Fruit fly (Drosophila melanogaster) whole organism, embryonic: Measurements from ENCODE around the gene CG46387.

ENCODE experiments used
- Bteb2 ChIP-seq: fragments of 200-800 bp; sonication (Bioruptor generic); optimal IDR thresholded peaks from 2 replicates; lab custom pipeline; 2016; ENCODE audit warnings: missing biosample characterization, missing genetic modification characterization
- CG10462 ChIP-seq: fragments of 200-800 bp; sonication (Bioruptor generic); optimal IDR thresholded peaks from 2 replicates; lab custom pipeline; 2016; ENCODE audit warnings: missing biosample characterization, missing genetic modification characterization
- CG11093 ChIP-seq: fragments of 200-800 bp; sonication (Bioruptor generic); IDR thresholded peaks from 3 replicates; pipeline ENCODE4 v1.3.6; 2022; ENCODE audit warnings: missing biosample characterization, missing genetic modification characterization
- CG12104 ChIP-seq: fragments of 200-800 bp; sonication (Bioruptor generic); optimal IDR thresholded peaks from 3 replicates; lab custom pipeline; 2016; ENCODE audit warnings: missing biosample characterization, missing genetic modification characterization
- CG14014 ChIP-seq: fragments of 200-800 bp; sonication (Bioruptor generic); IDR thresholded peaks from 2 replicates; pipeline ENCODE4 v1.3.6; 2022; ENCODE audit warnings: missing biosample characterization, missing genetic modification characterization
- CG17829 ChIP-seq: fragments of 200-800 bp; optimal IDR thresholded peaks from 2 replicates; lab custom pipeline; 2019; ENCODE audit warnings: missing biosample characterization, mild to moderate bottlenecking, missing genetic modification characterization, moderate library complexity
- CG2116 ChIP-seq: fragments of 200-800 bp; sonication (Bioruptor generic); optimal IDR thresholded peaks from 3 replicates; lab custom pipeline; 2018; ENCODE audit warnings: missing biosample characterization, mild to moderate bottlenecking, missing genetic modification characterization
- CG2120 ChIP-seq: fragments of 200-800 bp; sonication (Bioruptor generic); optimal IDR thresholded peaks from 3 replicates; lab custom pipeline; 2016; ENCODE audit warnings: missing biosample characterization, missing genetic modification characterization
- CG31388 ChIP-seq: fragments of 200-800 bp; sonication (Bioruptor generic); optimal IDR thresholded peaks from 2 replicates; lab custom pipeline; 2016; ENCODE audit warnings: missing biosample characterization, missing genetic modification characterization
- CG34422 ChIP-seq: fragments of 200-800 bp; sonication (Bioruptor generic); IDR thresholded peaks from 3 replicates; pipeline ENCODE4 v1.3.6; 2022; ENCODE audit warnings: missing biosample characterization, missing genetic modification characterization
- CG4282 ChIP-seq: fragments of 200-800 bp; sonication (Bioruptor generic); optimal IDR thresholded peaks from 2 replicates; lab custom pipeline; 2016; ENCODE audit warnings: missing biosample characterization, missing genetic modification characterization
- CG4328 ChIP-seq: fragments of 200-800 bp; sonication (Bioruptor generic); optimal IDR thresholded peaks from 3 replicates; lab custom pipeline; 2017; ENCODE audit warnings: missing biosample characterization, missing genetic modification reagents, missing genetic modification characterization
- CG8765 ChIP-seq: fragments of 200-800 bp; sonication (Bioruptor generic); IDR thresholded peaks from 2 replicates; pipeline ENCODE4 v1.3.6; 2022; ENCODE audit warnings: missing biosample characterization, missing genetic modification characterization
- CG9609 ChIP-seq: fragments of 200-800 bp; sonication (Bioruptor generic); optimal IDR thresholded peaks from 3 replicates; lab custom pipeline; 2016; ENCODE audit warnings: missing biosample characterization, missing genetic modification characterization
- D19A ChIP-seq: fragments of 200-800 bp; optimal IDR thresholded peaks from 3 replicates; lab custom pipeline; 2019; ENCODE audit warnings: missing biosample characterization, mild to moderate bottlenecking, missing genetic modification characterization, moderate library complexity
- D19B ChIP-seq: fragments of 200-800 bp; sonication (Bioruptor generic); optimal IDR thresholded peaks from 2 replicates; lab custom pipeline; 2017; ENCODE audit warnings: missing biosample characterization, mild to moderate bottlenecking, missing genetic modification characterization
- Eip74EF ChIP-seq, 2 experiments: fragments of 200-800 bp in 1 of 2; fragments of >200 bp in 1 of 2; sonication (Bioruptor generic) in 1 of 2; optimal IDR thresholded peaks; 2 replicates each; lab custom pipeline; 2017 to 2019; ENCODE audit warnings: missing biosample characterization in 2 of 2, missing genetic modification characterization in 2 of 2, mild to moderate bottlenecking in 1 of 2, moderate library complexity in 1 of 2
- Elba2 ChIP-seq: fragments of 200-800 bp; sonication (Bioruptor generic); optimal IDR thresholded peaks from 3 replicates; lab custom pipeline; 2016; ENCODE audit warnings: missing biosample characterization, missing genetic modification characterization
- Fer3 ChIP-seq: fragments of 200-800 bp; sonication (Bioruptor generic); optimal IDR thresholded peaks from 2 replicates; lab custom pipeline; 2018; ENCODE audit warnings: missing biosample characterization, mild to moderate bottlenecking, missing genetic modification characterization, moderate library complexity
- HLH3B ChIP-seq: fragments of 200-800 bp; sonication (Bioruptor generic); IDR thresholded peaks from 2 replicates; pipeline ENCODE4 v1.3.6; 2022; ENCODE audit warnings: missing biosample characterization, missing genetic modification characterization
- HLHmδ ChIP-seq: fragments of 200-800 bp; sonication (Bioruptor generic); optimal IDR thresholded peaks from 2 replicates; lab custom pipeline; 2018; ENCODE audit warnings: missing biosample characterization, mild to moderate bottlenecking, missing genetic modification characterization, moderate library complexity
- Hey ChIP-seq: fragments of 200-800 bp; sonication (Bioruptor generic); optimal IDR thresholded peaks from 3 replicates; lab custom pipeline; 2018; ENCODE audit warnings: missing biosample characterization, mild to moderate bottlenecking, missing genetic modification characterization
- Hmx ChIP-seq: fragments of 200-800 bp; sonication (Bioruptor generic); optimal IDR thresholded peaks from 2 replicates; lab custom pipeline; 2016; ENCODE audit warnings: missing biosample characterization, missing genetic modification characterization
- MBD-R2 ChIP-seq: fragments of 200-800 bp; sonication (Bioruptor generic); IDR thresholded peaks from 2 replicates; pipeline ENCODE4 v1.3.6; 2022; ENCODE audit warnings: missing biosample characterization, missing genetic modification characterization
- Mes4 ChIP-seq: fragments of 200-800 bp; sonication (Bioruptor generic); optimal IDR thresholded peaks from 2 replicates; lab custom pipeline; 2016; ENCODE audit warnings: missing biosample characterization, missing genetic modification characterization
- NK7.1 ChIP-seq: fragments of 200-800 bp; sonication (Bioruptor generic); optimal IDR thresholded peaks from 3 replicates; lab custom pipeline; 2016; ENCODE audit warnings: missing biosample characterization, missing genetic modification characterization
- Rfx ChIP-seq: fragments of 200-800 bp; sonication (Bioruptor generic); IDR thresholded peaks from 2 replicates; pipeline ENCODE4 v1.3.6; 2022; ENCODE audit warnings: missing biosample characterization, missing genetic modification characterization
- Sin3A ChIP-seq: fragments of >200 bp; optimal IDR thresholded peaks from 2 replicates; lab custom pipeline; 2018
- Sry-δ ChIP-seq: fragments of 200-800 bp; sonication (Bioruptor generic); optimal IDR thresholded peaks from 2 replicates; lab custom pipeline; 2016; ENCODE audit warnings: missing biosample characterization, missing genetic modification characterization
- TFAM ChIP-seq: fragments of 200-800 bp; sonication (Bioruptor generic); optimal IDR thresholded peaks from 2 replicates; lab custom pipeline; 2017; ENCODE audit warnings: missing biosample characterization, missing genetic modification characterization, inconsistent platforms
- Xbp1 ChIP-seq: fragments of 200-800 bp; sonication (Bioruptor generic); optimal IDR thresholded peaks from 3 replicates; lab custom pipeline; 2016; ENCODE audit warnings: missing biosample characterization, mild to moderate bottlenecking, missing genetic modification characterization
- bowl ChIP-seq: fragments of 200-800 bp; sonication (Bioruptor generic); IDR thresholded peaks from 2 replicates; pipeline ENCODE4 v1.3.6; 2022; ENCODE audit warnings: missing biosample characterization, missing genetic modification characterization
- exex ChIP-seq: fragments of 200-800 bp; sonication (Bioruptor generic); optimal IDR thresholded peaks from 4 replicates; lab custom pipeline; 2018; ENCODE audit warnings: missing biosample characterization, mild to moderate bottlenecking, missing genetic modification characterization, moderate library complexity
- fd102C ChIP-seq: fragments of 200-800 bp; sonication (Bioruptor generic); optimal IDR thresholded peaks from 2 replicates; lab custom pipeline; 2018; ENCODE audit warnings: missing biosample characterization, mild to moderate bottlenecking, missing genetic modification characterization, moderate library complexity
- ftz-f1 ChIP-seq: fragments of 200-800 bp; sonication (Bioruptor generic); optimal IDR thresholded peaks from 2 replicates; lab custom pipeline; 2016; ENCODE audit warnings: missing biosample characterization, missing genetic modification characterization
- gcm2 ChIP-seq: fragments of 200-800 bp; sonication (Bioruptor generic); optimal IDR thresholded peaks from 2 replicates; lab custom pipeline; 2016; ENCODE audit warnings: missing biosample characterization, missing genetic modification characterization
- hkb ChIP-seq, 2 experiments: fragments of 200-800 bp in 1 of 2; fragments of >200 bp in 1 of 2; sonication (Bioruptor generic) in 1 of 2; IDR thresholded peaks in 1 of 2; optimal IDR thresholded peaks in 1 of 2; 2 replicates each; pipeline versions ENCODE4 v1.3.6 to Lab custom; 2017 to 2022; ENCODE audit warnings: missing biosample characterization in 1 of 2, missing genetic modification characterization in 1 of 2
- maf-S ChIP-seq: fragments of 200-800 bp; sonication (Bioruptor generic); optimal IDR thresholded peaks from 2 replicates; lab custom pipeline; 2016; ENCODE audit warnings: missing biosample characterization, missing genetic modification characterization
- phol ChIP-seq: fragments of 200-800 bp; sonication (Bioruptor generic); optimal IDR thresholded peaks from 3 replicates; lab custom pipeline; 2018; ENCODE audit warnings: missing biosample characterization, mild to moderate bottlenecking, missing genetic modification characterization, moderate library complexity
- pros ChIP-seq: fragments of 200-800 bp; sonication (Bioruptor generic); optimal IDR thresholded peaks from 3 replicates; lab custom pipeline; 2019; ENCODE audit warnings: missing biosample characterization, mild to moderate bottlenecking, missing genetic modification characterization, moderate library complexity
- schlank ChIP-seq: fragments of 200-800 bp; sonication (Bioruptor generic); optimal IDR thresholded peaks from 2 replicates; lab custom pipeline; 2018; ENCODE audit warnings: missing biosample characterization, mild to moderate bottlenecking, missing genetic modification characterization
- sens ChIP-seq: fragments of 200-800 bp; sonication (Bioruptor generic); peaks from one replicate; lab custom pipeline; 2016; ENCODE audit warnings: missing biosample characterization, missing genetic modification characterization
- shn ChIP-seq: fragments of 200-800 bp; sonication (Bioruptor generic); optimal IDR thresholded peaks from 3 replicates; lab custom pipeline; 2016; ENCODE audit warnings: missing biosample characterization, missing genetic modification characterization
- slp2 ChIP-seq: fragments of 200-800 bp; sonication (Bioruptor generic); optimal IDR thresholded peaks from 2 replicates; lab custom pipeline; 2016; ENCODE audit warnings: missing biosample characterization, missing genetic modification characterization
- sqz ChIP-seq: fragments of 200-800 bp; sonication (Bioruptor generic); optimal IDR thresholded peaks from 3 replicates; lab custom pipeline; 2018; ENCODE audit warnings: missing biosample characterization, mild to moderate bottlenecking, missing genetic modification characterization
- sug ChIP-seq: fragments of 200-800 bp; optimal IDR thresholded peaks from 2 replicates; lab custom pipeline; 2019; ENCODE audit warnings: missing biosample characterization, mild to moderate bottlenecking, missing genetic modification characterization, moderate library complexity
- tll ChIP-seq, 2 experiments: fragments of 200-800 bp in 1 of 2; fragments of >200 bp in 1 of 2; sonication (Bioruptor generic) in 1 of 2; optimal IDR thresholded peaks; 2 replicates each; lab custom pipeline; 2017 to 2019; ENCODE audit warnings: missing biosample characterization in 2 of 2, missing genetic modification characterization in 2 of 2, mild to moderate bottlenecking in 1 of 2, moderate library complexity in 1 of 2

CG46387 gene

DNA sequence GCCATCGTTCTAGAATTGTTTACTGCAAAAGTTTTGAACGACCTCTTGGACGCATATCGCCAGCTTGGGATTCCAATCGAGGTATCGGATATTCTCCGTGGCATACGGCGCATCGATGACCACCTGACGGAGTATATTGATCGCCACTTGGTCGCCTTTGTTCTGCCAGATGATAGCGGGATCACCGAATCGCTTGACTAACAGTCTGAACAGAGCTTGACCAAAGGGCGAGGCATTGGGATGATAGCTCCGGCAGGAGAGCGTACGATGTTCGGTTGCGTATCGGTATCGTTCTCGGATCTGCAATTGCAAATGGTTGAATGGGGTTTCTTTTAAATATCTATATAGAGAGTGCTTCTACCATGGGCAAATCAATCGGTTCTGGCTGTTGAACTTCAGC is 4.4 kb upstream of the CG46387 start:
- TF ChIP-seq maf-S (no peak), CG8765 (GFP tag; lab: Robert Waterston, UW) (no peak)
- TF ChIP-seq, all 482 proteins: peak for 0

DNA sequence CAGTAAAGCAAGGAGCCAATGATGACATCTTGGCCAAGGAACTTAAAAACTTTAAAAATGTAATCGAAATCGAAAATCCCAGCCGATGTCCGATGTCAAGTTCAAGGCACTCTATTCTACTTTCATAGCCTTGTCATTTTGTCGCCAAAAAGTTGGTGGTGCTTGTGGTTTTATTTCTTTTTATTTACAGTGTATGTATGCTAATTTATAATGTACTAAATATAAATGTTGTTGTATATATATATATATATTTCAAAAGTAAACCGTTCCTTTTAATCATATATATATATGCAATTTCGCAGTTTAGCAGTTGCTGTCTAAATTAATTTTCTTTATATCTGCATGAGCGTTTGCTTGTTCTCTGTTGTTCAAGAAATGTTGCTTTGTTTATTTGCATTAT is 3.8 kb upstream of the CG46387 start, which contains the start of the genes CG6709 and Hez:
CG6709 (minus strand) TSS at position 101 of the 400 bp plus-strand sequence.
Hez (minus strand) TSS at position 101 of the 400 bp plus-strand sequence.
- TF ChIP-seq CG31388 (GFP tag; lab: Kevin White, UChicago) (no peak), MBD-R2 (no peak), CG12104 (GFP tag; lab: Kevin White, UChicago) (no peak), tll (GFP tag; optimal IDR thresholded peaks at IDR 0.05; lab: Kevin White, UChicago) (no peak), slp2 (GFP tag; lab: Kevin White, UChicago) (no peak), fd102C (GFP tag; lab: Kevin White, UChicago) (no peak), Hey (tag; lab: Kevin White, UChicago) (no peak), D19A (tag; lab: Kevin White, UChicago) (no peak), schlank (tag; lab: Kevin White, UChicago) (no peak), bowl (GFP tag; lab: Robert Waterston, UW) (no peak), CG4282 (no peak), Eip74EF (GFP tag; optimal IDR thresholded peaks at IDR 0.05; lab: Kevin White, UChicago) (no peak), CG2116 (GFP tag; lab: Kevin White, UChicago) (no peak)

DNA sequence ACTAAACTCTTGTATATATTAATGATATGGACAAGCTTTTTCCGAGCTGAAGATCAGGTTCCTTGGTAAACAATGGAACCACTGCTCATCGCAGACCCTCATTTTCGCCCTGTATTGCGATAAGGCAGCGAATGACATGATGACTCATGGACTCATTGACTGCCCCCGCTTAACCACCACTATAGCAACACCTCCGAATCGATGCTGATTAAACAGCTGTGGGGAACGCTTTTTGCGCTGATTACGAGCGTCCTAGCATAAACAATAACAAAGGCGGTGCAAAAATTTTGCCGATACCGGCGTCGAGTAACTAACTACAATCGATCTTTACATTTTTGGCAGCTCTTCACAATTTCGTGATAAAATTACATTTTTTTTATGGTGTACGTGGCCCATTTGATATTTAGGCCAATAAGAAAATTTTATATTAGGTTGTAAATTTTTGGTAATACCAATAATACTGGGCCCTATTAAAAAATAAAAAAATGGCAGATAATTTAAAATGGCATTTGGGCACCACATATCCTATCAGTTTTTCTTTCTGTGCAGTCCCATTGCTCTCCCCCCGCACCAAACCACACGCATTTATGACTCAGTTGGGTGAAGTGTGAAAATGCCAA is 1.2 kb upstream of the CG46387 start:
- TF ChIP-seq shn (GFP tag; lab: Kevin White, UChicago) (peak; percentile 27), Hmx (GFP tag; lab: Kevin White, UChicago) (no peak), CG4328 (no peak), CG14014 (GFP tag; lab: Robert Waterston, UW) (no peak), CG2120 (peak; percentile 27), Sin3A (lab: Kevin White, UChicago) (no peak), fd102C (GFP tag; lab: Kevin White, UChicago) (no peak), Bteb2 (GFP tag; lab: Kevin White, UChicago) (no peak), TFAM (GFP tag; lab: Kevin White, UChicago) (no peak), sens (GFP tag; lab: Kevin White, UChicago) (peak; percentile 68), phol (tag; lab: Kevin White, UChicago) (no peak), D19B (GFP tag; lab: Kevin White, UChicago) (no peak), Mes4 (GFP tag; lab: Kevin White, UChicago) (peak; percentile 1), pros (no peak), Elba2 (GFP tag; lab: Kevin White, UChicago) (peak; percentile 18), HLHmδ (GFP tag; lab: Kevin White, UChicago) (no peak), HLH3B (GFP tag; lab: Robert Waterston, UW) (no peak), Fer3 (no peak), CG8765 (GFP tag; lab: Robert Waterston, UW) (no peak), NK7.1 (GFP tag; lab: Kevin White, UChicago) (no peak), CG34422 (0 out of 3 replicates have a peak, but pooled peaks have one; percentile 8), sqz (GFP tag; lab: Kevin White, UChicago) (no peak), CG11093 (GFP tag; lab: Robert Waterston, UW) (no peak), CG10462 (GFP tag; lab: Kevin White, UChicago) (no peak), Sry-δ (GFP tag; lab: Kevin White, UChicago) (no peak), gcm2 (GFP tag; lab: Kevin White, UChicago) (no peak), ftz-f1 (GFP tag; lab: Kevin White, UChicago) (no peak), CG17829 (tag; lab: Kevin White, UChicago) (no peak), Rfx (GFP tag; lab: Robert Waterston, UW) (no peak), hkb (optimal IDR thresholded peaks at IDR 0.05; lab: Kevin White, UChicago) (no peak), hkb (GFP tag; IDR thresholded peaks at IDR 0.05; lab: Robert Waterston, UW) (peak; percentile 33; the same call in 1 of the 2 replicates), CG9609 (no peak), Xbp1 (peak; percentile 39), sug (tag; lab: Kevin White, UChicago) (peak; percentile 39), exex (peak; percentile 44)
